Worm (Caenorhabditis elegans) whole organism, L3 larva: Measurements from ENCODE around the gene clec-231.

ENCODE experiments used
- aly-2 ChIP-seq: fragments of 150-350 bp; optimal IDR thresholded peaks from 2 replicates; lab custom pipeline; 2014; ENCODE audit warnings: missing biosample characterization, missing genetic modification characterization
- ceh-16 ChIP-seq: sonication (generic microtip); optimal IDR thresholded peaks from 2 replicates; lab custom pipeline; 2017; ENCODE audit warnings: missing biosample characterization, missing genetic modification characterization
- ceh-82 ChIP-seq: fragments of 150-350 bp; optimal IDR thresholded peaks from 2 replicates; lab custom pipeline; 2014; ENCODE audit warnings: missing biosample characterization, missing genetic modification characterization
- ceh-9 ChIP-seq: sonication (generic microtip); optimal IDR thresholded peaks from 2 replicates; lab custom pipeline; 2018; ENCODE audit warnings: missing biosample characterization, missing genetic modification characterization
- daf-12 ChIP-seq: fragments of 150-350 bp; optimal IDR thresholded peaks from 2 replicates; lab custom pipeline; 2014; ENCODE audit warnings: missing biosample characterization, missing genetic modification reagents, missing genetic modification characterization
- egl-27 ChIP-seq: sonication (generic microtip); optimal IDR thresholded peaks from 4 replicates; lab custom pipeline; 2017; ENCODE audit warnings: missing biosample characterization, missing genetic modification reagents, missing genetic modification characterization
- elt-2 ChIP-seq: sonication (generic microtip); optimal IDR thresholded peaks from 2 replicates; lab custom pipeline; 2016; ENCODE audit warnings: missing genetic modification reagents, mild to moderate bottlenecking, missing genetic modification characterization, missing compliant biosample characterization
- elt-3 ChIP-seq, 3 experiments: fragments of 150-350 bp in 1 of 3; sonication (generic microtip) in 2 of 3; optimal IDR thresholded peaks; 2 replicates in 2 of 3; 4 replicates in 1 of 3; lab custom pipeline; 2014 to 2017; ENCODE audit warnings: missing biosample characterization in 3 of 3, missing genetic modification characterization in 3 of 3
- eor-1 ChIP-seq, 2 experiments: fragments of 150-350 bp; optimal IDR thresholded peaks; 2 replicates each; lab custom pipeline; 2014 to 2018; ENCODE audit warnings: missing biosample characterization in 2 of 2, missing genetic modification characterization in 2 of 2
- fkh-10 ChIP-seq: sonication (generic microtip); optimal IDR thresholded peaks from 2 replicates; lab custom pipeline; 2017; ENCODE audit warnings: missing biosample characterization, missing genetic modification reagents, missing genetic modification characterization
- fkh-2 ChIP-seq: fragments of 150-350 bp; optimal IDR thresholded peaks from 2 replicates; lab custom pipeline; 2014; ENCODE audit warnings: missing biosample characterization, missing genetic modification reagents, missing genetic modification characterization
- fos-1 ChIP-seq: fragments of 150-350 bp; optimal IDR thresholded peaks from 2 replicates; lab custom pipeline; 2014; ENCODE audit warnings: missing biosample characterization, missing genetic modification characterization
- jun-1 ChIP-seq: fragments of 150-350 bp; optimal IDR thresholded peaks from 2 replicates; lab custom pipeline; 2014; ENCODE audit warnings: missing biosample characterization, missing genetic modification reagents, missing genetic modification characterization
- lin-15B ChIP-seq: fragments of 150-350 bp; optimal IDR thresholded peaks from 2 replicates; lab custom pipeline; 2014; ENCODE audit warnings: missing biosample characterization, missing genetic modification characterization
- lsy-12 ChIP-seq: sonication (generic microtip); optimal IDR thresholded peaks from 2 replicates; lab custom pipeline; 2016; ENCODE audit warnings: mild to moderate bottlenecking, missing genetic modification characterization, missing compliant biosample characterization
- nfya-1 ChIP-seq: sonication (generic microtip); optimal IDR thresholded peaks from 2 replicates; lab custom pipeline; 2017; ENCODE audit warnings: missing genetic modification characterization, mild to moderate bottlenecking, missing compliant biosample characterization, antibody characterized with exemption, moderate library complexity; ENCODE audit not compliant: insufficient read depth
- nhr-11 ChIP-seq: fragments of 150-350 bp; optimal IDR thresholded peaks from 2 replicates; lab custom pipeline; 2014; ENCODE audit warnings: missing biosample characterization, missing genetic modification characterization
- nhr-12 ChIP-seq: fragments of 150-350 bp; optimal IDR thresholded peaks from 2 replicates; lab custom pipeline; 2014; ENCODE audit warnings: missing biosample characterization, missing genetic modification characterization
- nhr-23 ChIP-seq: fragments of 150-350 bp; optimal IDR thresholded peaks from 2 replicates; lab custom pipeline; 2014; ENCODE audit warnings: missing biosample characterization, missing genetic modification reagents, missing genetic modification characterization
- nhr-237 ChIP-seq: fragments of 150-350 bp; optimal IDR thresholded peaks from 2 replicates; lab custom pipeline; 2014; ENCODE audit warnings: missing biosample characterization, missing genetic modification characterization
- pha-4 ChIP-seq: fragments of 150-350 bp; optimal IDR thresholded peaks from 2 replicates; lab custom pipeline; 2014; ENCODE audit warnings: missing biosample characterization, missing genetic modification reagents, missing genetic modification characterization
- pqm-1 ChIP-seq: fragments of 150-350 bp; optimal IDR thresholded peaks from 2 replicates; lab custom pipeline; 2017; ENCODE audit warnings: missing biosample characterization, missing genetic modification characterization, inconsistent platforms
- skn-1 ChIP-seq: fragments of 150-350 bp; optimal IDR thresholded peaks from 2 replicates; lab custom pipeline; 2014; ENCODE audit warnings: missing biosample characterization, missing genetic modification characterization
- snpc-4 ChIP-seq: fragments of 150-350 bp; optimal IDR thresholded peaks from 2 replicates; lab custom pipeline; 2014; ENCODE audit warnings: missing biosample characterization, missing genetic modification characterization
- tbx-2 ChIP-seq: sonication (generic microtip); optimal IDR thresholded peaks from 2 replicates; lab custom pipeline; 2016; ENCODE audit warnings: mild to moderate bottlenecking, missing genetic modification characterization, missing compliant biosample characterization
- unc-39 ChIP-seq: sonication (generic microtip); optimal IDR thresholded peaks from 4 replicates; lab custom pipeline; 2017; ENCODE audit warnings: missing biosample characterization, missing genetic modification characterization
- unc-62 ChIP-seq: fragments of 150-350 bp; sonication (generic microtip); optimal IDR thresholded peaks from 4 replicates; lab custom pipeline; 2014; ENCODE audit warnings: missing biosample characterization, missing genetic modification reagents, missing genetic modification characterization
- zag-1 ChIP-seq: fragments of 150-350 bp; optimal IDR thresholded peaks from 2 replicates; lab custom pipeline; 2014; ENCODE audit warnings: missing biosample characterization, missing genetic modification characterization
- ztf-11 ChIP-seq: fragments of 150-350 bp; optimal IDR thresholded peaks from 2 replicates; lab custom pipeline; 2014; ENCODE audit warnings: missing biosample characterization, missing genetic modification characterization
- ztf-4 ChIP-seq: fragments of 150-350 bp; optimal IDR thresholded peaks from 2 replicates; lab custom pipeline; 2014; ENCODE audit warnings: missing biosample characterization, missing genetic modification characterization

The clec-231 gene

DNA sequence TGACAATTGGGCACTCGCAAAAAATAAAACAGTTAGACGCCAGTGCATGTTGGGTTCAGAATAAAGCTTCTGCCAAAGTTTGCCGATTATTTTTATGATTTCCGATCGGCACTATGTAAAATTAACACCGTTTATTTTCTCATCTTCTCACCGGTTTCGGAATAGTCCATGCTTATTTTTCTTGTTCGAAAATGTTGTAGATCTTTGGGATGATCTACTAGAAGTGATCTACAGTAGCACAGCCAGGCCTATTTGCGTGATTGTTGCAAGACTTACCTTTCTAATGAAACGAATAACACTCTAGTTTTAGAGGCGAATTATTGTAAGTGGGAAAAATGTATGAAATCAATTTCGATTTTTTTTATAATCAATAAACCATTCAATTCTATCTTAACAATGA, at the start of gene clec-231:
Gene clec-231, minus strand, starts transcription at position 101 of the 400 bp plus-strand sequence.
- TF ChIP-seq snpc-4 (tag; lab: Kevin White, UChicago) = no peak
- TF ChIP-seq, all 47 proteins: peak for 0

DNA sequence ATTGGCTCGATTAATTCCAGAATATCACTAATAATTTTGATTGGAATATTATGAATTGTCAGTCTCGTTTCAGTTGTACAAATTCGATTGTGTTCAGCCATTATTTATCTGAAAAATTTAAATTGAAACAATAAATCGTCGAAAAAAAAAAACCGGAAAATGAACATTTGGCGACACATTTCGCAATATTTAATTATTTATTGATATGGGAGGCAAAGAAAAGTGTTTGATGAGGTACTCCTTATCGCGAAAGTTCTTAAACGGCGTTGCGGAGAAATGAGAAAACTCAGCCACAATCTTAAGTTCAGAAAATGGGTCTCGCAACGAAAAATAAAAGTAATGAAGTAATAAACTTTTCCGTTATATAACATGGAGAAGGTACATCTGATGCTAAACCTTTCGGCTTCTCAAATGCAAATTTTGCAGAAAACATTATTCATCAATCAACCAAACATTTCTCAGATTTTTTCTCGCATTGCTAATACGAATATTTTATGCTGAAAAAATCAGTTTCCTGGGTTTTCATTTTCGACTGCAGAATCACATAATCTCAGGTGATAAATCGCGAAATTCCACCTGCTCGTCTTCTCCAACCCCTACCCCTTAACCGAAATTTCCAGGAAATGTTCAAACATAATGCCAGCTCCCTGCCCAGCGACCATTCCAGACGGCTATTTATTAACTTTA, 49.3 kb upstream of the clec-231 start, which contains the start of the genes T06E6.15 and sri-7:
Gene T06E6.15, minus strand, starts transcription at position 101 of the 687 bp plus-strand sequence.
Gene sri-7, plus strand, starts transcription at position 637 of the 687 bp plus-strand sequence.
- TF ChIP-seq aly-2 (tag; lab: Kevin White, UChicago) (no peak), nfya-1 (tag; lab: Kevin White, UChicago) (no peak), nhr-11 (tag; lab: Kevin White, UChicago) (no peak), ztf-11 (tag; lab: Kevin White, UChicago) (no peak), fkh-10 (no peak), zag-1 (no peak), ceh-9 (tag; lab: Kevin White, UChicago) (no peak), elt-2 (tag; lab: Kevin White, UChicago) (no peak), nhr-237 (tag; lab: Kevin White, UChicago) (no peak), egl-27 (tag; lab: Kevin White, UChicago) (no peak), fkh-2 (tag; lab: Kevin White, UChicago) (no peak), eor-1 (tag; optimal IDR thresholded peaks at IDR 0.05; lab: Kevin White, UChicago) (no peak), pha-4 (tag; lab: Kevin White, UChicago) (no peak), jun-1 (no peak), lin-15B (no peak), ceh-16 (tag; lab: Kevin White, UChicago) (no peak), ceh-82 (tag; lab: Kevin White, UChicago) (no peak), unc-39 (tag; lab: Kevin White, UChicago) (no peak)
- TF ChIP-seq, all 47 proteins: peak for 0

DNA sequence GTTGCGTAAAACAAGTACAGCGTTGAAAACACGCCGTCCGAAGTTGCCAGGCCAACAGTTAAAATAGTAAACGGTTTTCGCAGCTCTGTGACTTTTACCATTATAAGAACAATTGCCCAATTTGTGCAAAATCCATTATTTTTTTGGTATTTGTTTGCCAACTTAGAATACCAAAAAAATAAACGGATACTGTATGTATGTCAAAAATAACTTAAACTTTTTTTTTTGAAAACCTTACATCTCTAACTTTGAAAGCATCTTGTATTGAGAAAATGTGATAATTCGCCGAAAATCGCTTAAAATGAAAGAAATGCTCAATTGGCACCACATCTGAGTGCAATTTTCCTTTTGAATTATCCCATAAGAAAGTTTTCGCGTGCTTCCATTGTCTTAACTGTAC, 48.2 kb upstream of the clec-231 start, which contains the start of gene fbxa-199:
Gene fbxa-199, minus strand, starts transcription at position 101 of the 400 bp plus-strand sequence.
- TF ChIP-seq fos-1 (tag; lab: Kevin White, UChicago) = no peak
- no peak for TF ChIP-seq skn-1
- TF ChIP-seq elt-3 (tag; optimal IDR thresholded peaks at IDR 0.05; lab: Kevin White, UChicago) = no peak
- no peak for TF ChIP-seq pqm-1 (tag; lab: Kevin White, UChicago)
- TF ChIP-seq lsy-12 (tag; lab: Kevin White, UChicago) = no peak
- no peak for TF ChIP-seq eor-1 (tag; optimal IDR thresholded peaks at IDR 0.05; lab: Kevin White, UChicago)
- no peak for TF ChIP-seq ztf-4 (tag; lab: Kevin White, UChicago)
- no peak for TF ChIP-seq unc-62 (GFP tag; lab: Kevin White, UChicago)
- TF ChIP-seq nhr-23 (tag; lab: Kevin White, UChicago) = no peak
- TF ChIP-seq nhr-237 (tag; lab: Kevin White, UChicago) = no peak

DNA sequence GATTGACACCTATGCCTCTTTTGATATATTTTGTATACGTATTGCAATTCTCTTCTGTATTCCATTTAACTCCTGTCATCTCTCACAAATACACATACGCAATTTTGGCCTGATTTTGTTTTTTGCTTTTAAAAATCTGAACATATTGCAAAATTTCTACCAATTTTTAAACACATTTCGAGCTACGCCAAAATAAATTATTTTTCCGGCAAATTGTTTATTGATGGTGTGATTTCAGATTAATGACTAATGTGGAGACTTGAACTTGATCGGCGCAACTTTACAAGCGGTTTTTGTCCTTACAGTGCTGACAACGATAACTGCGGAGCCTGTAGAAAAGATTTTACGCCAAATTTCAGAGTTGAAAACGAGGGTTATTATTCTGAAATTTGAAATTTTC, 46.6 kb upstream of the clec-231 start:
- TF ChIP-seq daf-12 (tag; lab: Kevin White, UChicago) (no peak), tbx-2 (tag; lab: Kevin White, UChicago) (no peak), fkh-10 (no peak), zag-1 (no peak), nhr-237 (tag; lab: Kevin White, UChicago) (no peak), unc-39 (tag; lab: Kevin White, UChicago) (no peak), ceh-16 (tag; lab: Kevin White, UChicago) (no peak), nhr-12 (tag; lab: Kevin White, UChicago) (no peak), pqm-1 (tag; lab: Kevin White, UChicago) (no peak), jun-1 (no peak), egl-27 (tag; lab: Kevin White, UChicago) (no peak), unc-62 (GFP tag; lab: Kevin White, UChicago) (no peak), fos-1 (tag; lab: Kevin White, UChicago) (no peak), lsy-12 (tag; lab: Kevin White, UChicago) (no peak)

DNA sequence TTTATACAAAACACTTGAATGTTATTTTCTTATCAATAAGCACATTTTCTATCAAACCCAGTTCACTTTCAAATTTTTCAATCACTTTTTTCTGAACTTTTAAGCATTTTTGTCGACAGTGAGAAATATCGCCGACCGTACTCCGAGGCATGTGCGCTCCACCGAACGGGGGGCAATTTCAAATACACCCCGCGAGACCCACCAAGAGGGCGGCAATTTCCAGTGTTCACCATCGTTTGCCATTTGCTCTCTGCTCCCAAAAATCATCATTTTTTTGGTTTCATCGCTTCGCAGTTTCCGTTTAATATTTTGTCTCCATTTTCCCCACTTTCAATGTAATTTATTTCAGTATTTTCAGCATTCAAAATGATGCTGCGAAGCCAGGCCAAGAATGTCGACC, 44.8 kb upstream of the clec-231 start, which contains the start of gene cyb-3:
Gene cyb-3, plus strand, starts transcription at position 350 of the 400 bp plus-strand sequence.
- TF ChIP-seq nhr-12 (tag; lab: Kevin White, UChicago) = no peak
